Fruit fly (Drosophila melanogaster): ENCODE results near the gene CG32409.

dm6 chr3L:5950467-5950866 is 51.1 kb downstream of the CG32409 start, which contains the start of gene Egfrap:
- TF ChIP-seq pan (optimal IDR thresholded peaks at IDR 0.05) (no peak), EcR (GFP tag; optimal IDR thresholded peaks at IDR 0.05) (no peak)
